Worm (Caenorhabditis elegans) whole organism, young adult: Measurements from ENCODE around the gene sul-3.

Source experiments
- B0019.2 ChIP-seq: fragments of 200-800 bp; sonication (Bioruptor generic); conservative IDR thresholded peaks from 2 replicates; pipeline ENCODE4 v1.3.6; 2022; ENCODE audit warnings: missing genetic modification reagents, missing genetic modification characterization, missing compliant biosample characterization
- B0261.1 ChIP-seq: sonication (generic microtip); optimal IDR thresholded peaks from 2 replicates; lab custom pipeline; 2016; ENCODE audit warnings: mild to moderate bottlenecking, missing genetic modification characterization, moderate library complexity, missing compliant biosample characterization
- C17E4.6 ChIP-seq: fragments of 200-800 bp; sonication (Bioruptor generic); IDR thresholded peaks from 2 replicates; pipeline ENCODE4 v1.3.6; 2022; ENCODE audit warnings: missing genetic modification reagents, missing genetic modification characterization, missing compliant biosample characterization
- D2030.7 ChIP-seq: fragments of 200-800 bp; sonication (Bioruptor generic); IDR thresholded peaks from 2 replicates; pipeline ENCODE4 v1.3.6; 2022; ENCODE audit warnings: missing genetic modification reagents, missing genetic modification characterization, missing compliant biosample characterization
- F39B2.1 ChIP-seq: fragments of 200-800 bp; sonication (Bioruptor generic); IDR thresholded peaks from 2 replicates; pipeline ENCODE4 v1.3.6; 2022; ENCODE audit warnings: missing genetic modification reagents, missing genetic modification characterization, missing compliant biosample characterization
- F49E8.2 ChIP-seq: sonication (generic microtip); optimal IDR thresholded peaks from 3 replicates; lab custom pipeline; 2017; ENCODE audit warnings: missing genetic modification characterization, mild to moderate bottlenecking, missing compliant biosample characterization, antibody characterized with exemption, moderate library complexity; ENCODE audit not compliant: insufficient read depth
- F57C9.4 ChIP-seq: sonication (generic microtip); optimal IDR thresholded peaks from 2 replicates; lab custom pipeline; 2017; ENCODE audit warnings: mild to moderate bottlenecking, missing genetic modification characterization, missing compliant biosample characterization
- T26A5.8 ChIP-seq: sonication (generic microtip); optimal IDR thresholded peaks from 2 replicates; lab custom pipeline; 2016; ENCODE audit warnings: missing genetic modification characterization, missing compliant biosample characterization
- Y53F4B.3 ChIP-seq: fragments of 200-800 bp; sonication (Bioruptor generic); IDR thresholded peaks from 2 replicates; pipeline ENCODE4 v1.3.6; 2022; ENCODE audit warnings: missing genetic modification reagents, missing genetic modification characterization, missing compliant biosample characterization
- Y67H2A.10 ChIP-seq: fragments of 200-800 bp; sonication (Bioruptor generic); conservative IDR thresholded peaks from 2 replicates; pipeline ENCODE4 v1.3.6; 2022; ENCODE audit warnings: missing genetic modification reagents, missing genetic modification characterization, missing compliant biosample characterization
- Y95B8A.8 ChIP-seq: fragments of 200-800 bp; sonication (Bioruptor generic); IDR thresholded peaks from 2 replicates; pipeline ENCODE4 v1.3.6; 2022; ENCODE audit warnings: missing genetic modification reagents, missing genetic modification characterization, missing compliant biosample characterization
- akir-1 ChIP-seq: fragments of 200-800 bp; sonication (Bioruptor generic); optimal IDR thresholded peaks from 2 replicates; lab custom pipeline; 2018; ENCODE audit warnings: mild to moderate bottlenecking, missing genetic modification characterization, moderate library complexity, missing compliant biosample characterization
- aptf-2 ChIP-seq: fragments of 200-800 bp; sonication (Bioruptor generic); conservative IDR thresholded peaks from 2 replicates; pipeline ENCODE4 v1.3.6; 2022; ENCODE audit warnings: missing genetic modification reagents, missing genetic modification characterization, missing compliant biosample characterization
- aptf-3 ChIP-seq: fragments of 200-800 bp; sonication (Bioruptor generic); IDR thresholded peaks from 2 replicates; pipeline ENCODE4 v1.3.6; 2022; ENCODE audit warnings: missing genetic modification characterization, missing compliant biosample characterization
- bed-2 ChIP-seq: fragments of 200-800 bp; sonication (Bioruptor generic); IDR thresholded peaks from 2 replicates; pipeline ENCODE4 v1.3.6; 2022; ENCODE audit warnings: missing genetic modification reagents, missing genetic modification characterization, missing compliant biosample characterization
- cebp-1 ChIP-seq, 2 experiments: fragments of 200-800 bp in 1 of 2; sonication (Bioruptor generic) in 1 of 2; sonication (generic microtip) in 1 of 2; IDR thresholded peaks in 1 of 2; optimal IDR thresholded peaks in 1 of 2; 2 replicates each; pipeline versions ENCODE4 v1.3.6 to Lab custom; 2017 to 2022; ENCODE audit warnings: missing compliant biosample characterization in 2 of 2, missing genetic modification characterization in 2 of 2, mild to moderate bottlenecking in 1 of 2, missing genetic modification reagents in 1 of 2, moderate library complexity in 1 of 2
- cebp-2 ChIP-seq: fragments of 200-800 bp; sonication (Bioruptor generic); IDR thresholded peaks from 2 replicates; pipeline ENCODE4 v1.3.6; 2022; ENCODE audit warnings: missing genetic modification characterization, missing compliant biosample characterization
- ceh-79 ChIP-seq: sonication (generic microtip); optimal IDR thresholded peaks from 2 replicates; lab custom pipeline; 2017; ENCODE audit warnings: mild to moderate bottlenecking, missing genetic modification characterization, missing compliant biosample characterization
- dpff-1 ChIP-seq: sonication (generic microtip); optimal IDR thresholded peaks from 2 replicates; lab custom pipeline; 2017; ENCODE audit warnings: mild to moderate bottlenecking, missing genetic modification characterization, missing compliant biosample characterization
- dpl-1 ChIP-seq: fragments of 150-350 bp; optimal IDR thresholded peaks from 2 replicates; lab custom pipeline; 2014; ENCODE audit warnings: missing biosample characterization, missing genetic modification reagents, missing genetic modification characterization
- egl-18 ChIP-seq: fragments of 200-800 bp; sonication (Bioruptor generic); IDR thresholded peaks from 2 replicates; pipeline ENCODE4 v1.3.6; 2022; ENCODE audit warnings: missing genetic modification reagents, missing genetic modification characterization, missing compliant biosample characterization
- egrh-3 ChIP-seq: fragments of 200-800 bp; sonication (Bioruptor generic); IDR thresholded peaks from 2 replicates; pipeline ENCODE4 v1.3.6; 2022; ENCODE audit warnings: missing genetic modification reagents, missing genetic modification characterization, missing compliant biosample characterization
- fkh-3 ChIP-seq: sonication (generic microtip); optimal IDR thresholded peaks from 2 replicates; lab custom pipeline; 2016; ENCODE audit warnings: mild to moderate bottlenecking, missing genetic modification characterization, missing compliant biosample characterization
- him-1 ChIP-seq: sonication (generic microtip); optimal IDR thresholded peaks from 2 replicates; lab custom pipeline; 2016; ENCODE audit warnings: missing genotype, missing genetic modification reagents, missing genetic modification characterization, missing compliant biosample characterization
- hlh-12 ChIP-seq: sonication (generic microtip); optimal IDR thresholded peaks from 2 replicates; lab custom pipeline; 2016; ENCODE audit warnings: missing genetic modification characterization, missing compliant biosample characterization
- hmg-20 ChIP-seq: fragments of 200-800 bp; sonication (Bioruptor generic); IDR thresholded peaks from 2 replicates; pipeline ENCODE4 v1.3.6; 2022; ENCODE audit warnings: missing genetic modification reagents, missing genetic modification characterization, missing compliant biosample characterization
- let-526 ChIP-seq: fragments of 200-800 bp; sonication (Bioruptor generic); IDR thresholded peaks from 2 replicates; pipeline ENCODE4 v1.3.6; 2022; ENCODE audit warnings: missing genetic modification reagents, missing genetic modification characterization, missing compliant biosample characterization
- let-607 ChIP-seq, 2 experiments: fragments of 200-800 bp in 1 of 2; sonication (Bioruptor generic) in 1 of 2; sonication (generic microtip) in 1 of 2; optimal IDR thresholded peaks; 2 replicates each; lab custom pipeline; 2016 to 2018; ENCODE audit warnings: mild to moderate bottlenecking in 2 of 2, missing compliant biosample characterization in 2 of 2, missing genetic modification characterization in 2 of 2, moderate library complexity in 2 of 2, missing genotype in 1 of 2
- madf-3 ChIP-seq: fragments of 200-800 bp; sonication (Bioruptor generic); IDR thresholded peaks from 2 replicates; pipeline ENCODE4 v1.3.6; 2022; ENCODE audit warnings: missing genetic modification reagents, missing genetic modification characterization, missing compliant biosample characterization
- mes-4 ChIP-seq: sonication (generic microtip); optimal IDR thresholded peaks from 2 replicates; lab custom pipeline; 2016; ENCODE audit warnings: missing genotype, missing genetic modification characterization, missing compliant biosample characterization
- nfya-2 ChIP-seq: fragments of 200-800 bp; sonication (Bioruptor generic); IDR thresholded peaks from 2 replicates; pipeline ENCODE4 v1.3.6; 2022; ENCODE audit warnings: missing genetic modification reagents, missing genetic modification characterization, missing compliant biosample characterization
- nfyb-1 ChIP-seq: fragments of 200-800 bp; sonication (Bioruptor generic); IDR thresholded peaks from 2 replicates; pipeline ENCODE4 v1.3.6; 2022; ENCODE audit warnings: missing genetic modification reagents, missing genetic modification characterization, missing compliant biosample characterization
- nhr-80 ChIP-seq: sonication (generic microtip); optimal IDR thresholded peaks from 2 replicates; lab custom pipeline; 2016; ENCODE audit warnings: missing genetic modification characterization, missing compliant biosample characterization
- rcor-1 ChIP-seq: fragments of 200-800 bp; sonication (Bioruptor generic); IDR thresholded peaks from 2 replicates; pipeline ENCODE4 v1.3.6; 2022; ENCODE audit warnings: missing genetic modification reagents, missing genetic modification characterization, missing compliant biosample characterization
- repo-1 ChIP-seq: sonication (generic microtip); optimal IDR thresholded peaks from 2 replicates; lab custom pipeline; 2017; ENCODE audit warnings: mild to moderate bottlenecking, missing genetic modification characterization, missing compliant biosample characterization
- sea-2 ChIP-seq: fragments of 200-800 bp; sonication (Bioruptor generic); IDR thresholded peaks from 2 replicates; pipeline ENCODE4 v1.3.6; 2022; ENCODE audit warnings: missing genetic modification characterization, missing compliant biosample characterization
- snpc-1.1 ChIP-seq: sonication (generic microtip); optimal IDR thresholded peaks from 2 replicates; lab custom pipeline; 2017; ENCODE audit warnings: missing genetic modification characterization, mild to moderate bottlenecking, missing compliant biosample characterization, antibody characterized with exemption, moderate library complexity, missing genotype, missing genetic modification reagents; ENCODE audit not compliant: insufficient read depth
- snpc-1.3 ChIP-seq: sonication (generic microtip); optimal IDR thresholded peaks from 2 replicates; lab custom pipeline; 2017; ENCODE audit warnings: missing genetic modification characterization, mild to moderate bottlenecking, missing compliant biosample characterization, antibody characterized with exemption, moderate library complexity, missing genotype, missing genetic modification reagents; ENCODE audit not compliant: insufficient read depth
- somi-1 ChIP-seq: fragments of 200-800 bp; sonication (Bioruptor generic); optimal IDR thresholded peaks from 2 replicates; lab custom pipeline; 2018; ENCODE audit warnings: mild to moderate bottlenecking, missing genetic modification characterization, missing compliant biosample characterization
- sptf-2 ChIP-seq: fragments of 200-800 bp; sonication (Bioruptor generic); optimal IDR thresholded peaks from 2 replicates; lab custom pipeline; 2018; ENCODE audit warnings: mild to moderate bottlenecking, missing genetic modification characterization, missing compliant biosample characterization
- tbp1 ChIP-seq: fragments of 200-800 bp; sonication (Bioruptor generic); optimal IDR thresholded peaks from 2 replicates; lab custom pipeline; 2018; ENCODE audit warnings: mild to moderate bottlenecking, missing genetic modification characterization, missing compliant biosample characterization
- tbx-9 ChIP-seq: sonication (generic microtip); optimal IDR thresholded peaks from 2 replicates; lab custom pipeline; 2016; ENCODE audit warnings: borderline replicate concordance, missing genetic modification characterization, inconsistent platforms, missing compliant biosample characterization
- xnd-1 ChIP-seq: sonication (generic microtip); optimal IDR thresholded peaks from 2 replicates; lab custom pipeline; 2016; ENCODE audit warnings: missing genotype, missing genetic modification reagents, missing genetic modification characterization, missing compliant biosample characterization
- zim-3 ChIP-seq: sonication (generic microtip); optimal IDR thresholded peaks from 2 replicates; lab custom pipeline; 2017; ENCODE audit warnings: mild to moderate bottlenecking, missing genetic modification characterization, moderate library complexity, missing compliant biosample characterization
- ztf-22 ChIP-seq: fragments of 200-800 bp; sonication (Bioruptor generic); optimal IDR thresholded peaks from 2 replicates; lab custom pipeline; 2018; ENCODE audit warnings: mild to moderate bottlenecking, missing genetic modification characterization, moderate library complexity, missing compliant biosample characterization
- ztf-28 ChIP-seq: fragments of 200-800 bp; sonication (Bioruptor generic); IDR thresholded peaks from 2 replicates; pipeline ENCODE4 v1.3.6; 2022; ENCODE audit warnings: missing genetic modification reagents, missing genetic modification characterization, missing compliant biosample characterization
- ztf-6 ChIP-seq: fragments of 200-800 bp; sonication (Bioruptor generic); IDR thresholded peaks from 2 replicates; pipeline ENCODE4 v1.3.6; 2022; ENCODE audit warnings: missing genetic modification reagents, missing genetic modification characterization, missing compliant biosample characterization

Gene sul-3

ce11 chrX:7823108-7823704 is 10.8 kb downstream of the sul-3 start, which contains the start of gene eef-1A.2 (continued):
- TF ChIP-seq snpc-1.3 (tag; lab: Kevin White, UChicago) (no peak), B0261.1 (tag; lab: Kevin White, UChicago) (peak; percentile 30), aptf-3 (GFP tag; lab: Robert Waterston, UW) (no peak), nhr-80 (tag; lab: Kevin White, UChicago) (peak; percentile 97), sptf-2 (GFP tag; lab: Kevin White, UChicago) (peak; percentile 42), ceh-79 (no peak), repo-1 (tag; lab: Kevin White, UChicago) (peak; percentile 80), egl-18 (0 out of 2 replicates have a peak, but pooled peaks have one; percentile 24), xnd-1 (no peak), zim-3 (no peak), madf-3 (GFP tag; lab: Robert Waterston, UW) (0 out of 2 replicates have a peak, but pooled peaks have one; percentile 44), dpff-1 (tag; lab: Kevin White, UChicago) (no peak), hmg-20 (no peak), fkh-3 (no peak), nfyb-1 (peak; percentile 96), tbp1 (GFP tag; lab: Kevin White, UChicago) (peak; percentile 66), ztf-22 (peak; percentile 88), cebp-1 (GFP tag; IDR thresholded peaks at IDR 0.05; lab: Robert Waterston, UW) (peak; percentile 100), cebp-1 (tag; optimal IDR thresholded peaks at IDR 0.05; lab: Kevin White, UChicago) (peak; percentile 100), aptf-2 (GFP tag; lab: Robert Waterston, UW) (no peak), sea-2 (GFP tag; lab: Robert Waterston, UW) (no peak), B0019.2 (no peak), T26A5.8 (tag; lab: Kevin White, UChicago) (no peak), egrh-3 (GFP tag; lab: Robert Waterston, UW) (peak; percentile 72), him-1 (tag; lab: Kevin White, UChicago) (no peak), let-607 (tag; optimal IDR thresholded peaks at IDR 0.05; lab: Kevin White, UChicago) (peak; percentile 66 to 84), F49E8.2 (no peak), F57C9.4 (tag; lab: Kevin White, UChicago) (no peak), nfya-2 (no peak), rcor-1 (GFP tag; lab: Robert Waterston, UW) (peak; percentile 53; the same call in 1 of the 2 replicates), hlh-12 (no peak), cebp-2 (peak; percentile 96), bed-2 (GFP tag; lab: Robert Waterston, UW) (peak; percentile 55; the same call in 1 of the 2 replicates), ztf-28 (GFP tag; lab: Robert Waterston, UW) (0 out of 2 replicates have a peak, but pooled peaks have one; percentile 46), Y53F4B.3 (no peak), akir-1 (GFP tag; lab: Kevin White, UChicago) (peak; percentile 44), Y95B8A.8 (GFP tag; lab: Robert Waterston, UW) (no peak), tbx-9 (tag; lab: Kevin White, UChicago) (no peak), F39B2.1 (GFP tag; lab: Robert Waterston, UW) (no peak), D2030.7 (GFP tag; lab: Robert Waterston, UW) (no peak), let-526 (GFP tag; lab: Robert Waterston, UW) (peak; percentile 85), mes-4 (no peak), Y67H2A.10 (peak; percentile 80), ztf-6 (GFP tag; lab: Robert Waterston, UW) (0 out of 2 replicates have a peak, but pooled peaks have one; percentile 70), somi-1 (GFP tag; lab: Kevin White, UChicago) (peak; percentile 83), C17E4.6 (GFP tag; lab: Robert Waterston, UW) (no peak), dpl-1 (GFP tag; lab: Kevin White, UChicago) (no peak), snpc-1.1 (tag; lab: Kevin White, UChicago) (no peak)
